Fruit fly (Drosophila melanogaster) whole organism, prepupa: ENCODE measurements around the gene defl.

Source experiments
- Blimp-1 ChIP-seq: fragments of 200-800 bp; sonication (Bioruptor generic); optimal IDR thresholded peaks from 3 replicates; lab custom pipeline; 2017; ENCODE audit warnings: missing biosample characterization, missing genetic modification characterization, mild to moderate bottlenecking, moderate library complexity, missing genetic modification reagents
- CG10631 ChIP-seq: fragments of 200-800 bp; sonication (Bioruptor generic); optimal IDR thresholded peaks from 2 replicates; lab custom pipeline; 2016; ENCODE audit warnings: missing biosample characterization, missing genetic modification characterization
- CG10669 ChIP-seq: fragments of 200-800 bp; sonication (Bioruptor generic); optimal IDR thresholded peaks from 3 replicates; lab custom pipeline; 2018; ENCODE audit warnings: missing biosample characterization, mild to moderate bottlenecking, missing genetic modification characterization, moderate library complexity
- CG11294 ChIP-seq: fragments of 200-800 bp; sonication (Bioruptor generic); IDR thresholded peaks from 2 replicates; pipeline ENCODE4 v1.3.6; 2022; ENCODE audit warnings: missing biosample characterization, missing genetic modification characterization
- CG11762 ChIP-seq: fragments of 200-800 bp; sonication (Bioruptor generic); optimal IDR thresholded peaks from 3 replicates; lab custom pipeline; 2016; ENCODE audit warnings: missing biosample characterization, missing genetic modification characterization; ENCODE audit not compliant: insufficient read depth
- CG11902 ChIP-seq: fragments of 200-800 bp; sonication (Bioruptor generic); optimal IDR thresholded peaks from 3 replicates; lab custom pipeline; 2016; ENCODE audit warnings: missing biosample characterization, missing genetic modification characterization
- CG15336 ChIP-seq: fragments of 200-800 bp; sonication (Bioruptor generic); IDR thresholded peaks from 2 replicates; pipeline ENCODE4 v1.3.6; 2022; ENCODE audit warnings: missing biosample characterization, missing genetic modification characterization
- CG1621 ChIP-seq: fragments of 200-800 bp; sonication (Bioruptor generic); optimal IDR thresholded peaks from 3 replicates; lab custom pipeline; 2018; ENCODE audit warnings: missing biosample characterization, mild to moderate bottlenecking, missing genetic modification characterization
- CG3032 ChIP-seq: fragments of 200-800 bp; optimal IDR thresholded peaks from 2 replicates; lab custom pipeline; 2019; ENCODE audit warnings: missing biosample characterization, mild to moderate bottlenecking, missing genetic modification characterization, moderate library complexity
- CG31627 ChIP-seq: fragments of 200-800 bp; sonication (Bioruptor generic); optimal IDR thresholded peaks from 3 replicates; lab custom pipeline; 2016; ENCODE audit warnings: missing biosample characterization, missing genetic modification characterization
- CG32006 ChIP-seq: fragments of 200-800 bp; sonication (Bioruptor generic); optimal IDR thresholded peaks from 3 replicates; lab custom pipeline; 2017; ENCODE audit warnings: missing biosample characterization, mild to moderate bottlenecking, missing genetic modification characterization
- CG3919 ChIP-seq: fragments of 200-800 bp; sonication (Bioruptor generic); optimal IDR thresholded peaks from 3 replicates; lab custom pipeline; 2016; ENCODE audit warnings: missing biosample characterization, missing genetic modification characterization
- CG4318 ChIP-seq: fragments of 200-800 bp; sonication (Bioruptor generic); optimal IDR thresholded peaks from 3 replicates; lab custom pipeline; 2017; ENCODE audit warnings: missing biosample characterization, mild to moderate bottlenecking, missing genetic modification characterization
- CG6163 ChIP-seq: fragments of 200-800 bp; sonication (Bioruptor generic); IDR thresholded peaks from 3 replicates; pipeline ENCODE4 v1.3.6; 2022; ENCODE audit warnings: missing biosample characterization, missing genetic modification characterization
- CG6276 ChIP-seq: fragments of 200-800 bp; sonication (Bioruptor generic); optimal IDR thresholded peaks from 2 replicates; lab custom pipeline; 2017; ENCODE audit warnings: missing biosample characterization, mild to moderate bottlenecking, missing genetic modification characterization
- CG6808 ChIP-seq: fragments of 200-800 bp; sonication (Bioruptor generic); optimal IDR thresholded peaks from 3 replicates; lab custom pipeline; 2017; ENCODE audit warnings: missing biosample characterization, missing genetic modification characterization, mild to moderate bottlenecking, moderate library complexity, missing genetic modification reagents
- CG6854 ChIP-seq: fragments of 200-800 bp; sonication (Bioruptor generic); optimal IDR thresholded peaks from 2 replicates; lab custom pipeline; 2017; ENCODE audit warnings: missing biosample characterization, mild to moderate bottlenecking, missing genetic modification characterization
- CG7368 ChIP-seq: fragments of 200-800 bp; sonication (Bioruptor generic); optimal IDR thresholded peaks from 3 replicates; lab custom pipeline; 2016; ENCODE audit warnings: missing biosample characterization, missing genetic modification characterization
- CG8319 ChIP-seq: fragments of 200-800 bp; sonication (Bioruptor generic); optimal IDR thresholded peaks from 3 replicates; lab custom pipeline; 2016; ENCODE audit warnings: missing biosample characterization, missing genetic modification characterization
- CG8632 ChIP-seq: fragments of 200-800 bp; sonication (Bioruptor generic); optimal IDR thresholded peaks from 3 replicates; lab custom pipeline; 2016; ENCODE audit warnings: missing biosample characterization, missing genetic modification characterization
- CG9139 ChIP-seq: fragments of 200-800 bp; sonication (Bioruptor generic); optimal IDR thresholded peaks from 3 replicates; lab custom pipeline; 2017; ENCODE audit warnings: missing biosample characterization, mild to moderate bottlenecking, missing genetic modification characterization
- Eip75B ChIP-seq: fragments of 200-800 bp; sonication (Bioruptor generic); optimal IDR thresholded peaks from 3 replicates; lab custom pipeline; 2016; ENCODE audit warnings: missing biosample characterization, missing genetic modification characterization
- Eip78C ChIP-seq: fragments of 200-800 bp; sonication (Bioruptor generic); peaks from one replicate; lab custom pipeline; 2016; ENCODE audit warnings: missing biosample characterization, missing genetic modification characterization
- Eip93F ChIP-seq: fragments of 200-800 bp; sonication (Bioruptor generic); optimal IDR thresholded peaks from 2 replicates; lab custom pipeline; 2016; ENCODE audit warnings: missing biosample characterization, mild to moderate bottlenecking, missing genetic modification characterization
- Ets21C ChIP-seq: fragments of 200-800 bp; sonication (Bioruptor generic); optimal IDR thresholded peaks from 3 replicates; lab custom pipeline; 2016; ENCODE audit warnings: missing biosample characterization, missing genetic modification characterization
- Gug ChIP-seq: fragments of 200-800 bp; sonication (Bioruptor generic); IDR thresholded peaks from 2 replicates; pipeline ENCODE4 v1.3.6; 2022; ENCODE audit warnings: missing biosample characterization, missing genetic modification characterization
- Hr39 ChIP-seq: fragments of 200-800 bp; sonication (Bioruptor generic); optimal IDR thresholded peaks from 2 replicates; lab custom pipeline; 2016; ENCODE audit warnings: missing biosample characterization, missing genetic modification characterization
- Hr4 ChIP-seq: fragments of 200-800 bp; sonication (Bioruptor generic); optimal IDR thresholded peaks from 3 replicates; lab custom pipeline; 2016; ENCODE audit warnings: missing biosample characterization, missing genetic modification characterization
- Lpt ChIP-seq: fragments of 200-800 bp; sonication (Bioruptor generic); optimal IDR thresholded peaks from 3 replicates; lab custom pipeline; 2016; ENCODE audit warnings: missing biosample characterization, missing genetic modification characterization
- Met ChIP-seq: fragments of 200-800 bp; sonication (Bioruptor generic); optimal IDR thresholded peaks from 3 replicates; lab custom pipeline; 2016; ENCODE audit warnings: missing biosample characterization, missing genetic modification characterization
- OdsH ChIP-seq: fragments of 200-800 bp; sonication (Bioruptor generic); optimal IDR thresholded peaks from 3 replicates; lab custom pipeline; 2016; ENCODE audit warnings: missing biosample characterization, missing genetic modification characterization
- Smox ChIP-seq: fragments of 200-800 bp; sonication (Bioruptor generic); optimal IDR thresholded peaks from 3 replicates; lab custom pipeline; 2016; ENCODE audit warnings: missing biosample characterization, missing genetic modification characterization
- Sox102F ChIP-seq: fragments of 200-800 bp; sonication (Bioruptor generic); optimal IDR thresholded peaks from 2 replicates; lab custom pipeline; 2016; ENCODE audit warnings: missing biosample characterization, mild to moderate bottlenecking, missing genetic modification characterization
- Sox14 ChIP-seq: fragments of 200-800 bp; sonication (Bioruptor generic); optimal IDR thresholded peaks from 3 replicates; lab custom pipeline; 2016; ENCODE audit warnings: missing biosample characterization, missing genetic modification characterization
- Sox15 ChIP-seq: fragments of 200-800 bp; sonication (Bioruptor generic); optimal IDR thresholded peaks from 3 replicates; lab custom pipeline; 2016; ENCODE audit warnings: missing biosample characterization, missing genetic modification characterization
- acj6 ChIP-seq: fragments of 200-800 bp; sonication (Bioruptor generic); optimal IDR thresholded peaks from 3 replicates; lab custom pipeline; 2016; ENCODE audit warnings: missing biosample characterization, missing genetic modification characterization
- cyc ChIP-seq: fragments of 200-800 bp; sonication (Bioruptor generic); optimal IDR thresholded peaks from 3 replicates; lab custom pipeline; 2016; ENCODE audit warnings: missing biosample characterization, missing genetic modification characterization
- dac ChIP-seq: fragments of 200-800 bp; sonication (Bioruptor generic); optimal IDR thresholded peaks from 2 replicates; lab custom pipeline; 2017; ENCODE audit warnings: missing biosample characterization, mild to moderate bottlenecking, missing genetic modification characterization
- eg ChIP-seq: fragments of 200-800 bp; sonication (Bioruptor generic); IDR thresholded peaks from 3 replicates; pipeline ENCODE4 v1.3.6; 2022; ENCODE audit warnings: missing biosample characterization, missing genetic modification characterization
- esn ChIP-seq: fragments of 200-800 bp; sonication (Bioruptor generic); optimal IDR thresholded peaks from 2 replicates; lab custom pipeline; 2016; ENCODE audit warnings: missing biosample characterization, mild to moderate bottlenecking, missing genetic modification characterization, moderate library complexity
- fd59A ChIP-seq: fragments of 200-800 bp; sonication (Bioruptor generic); optimal IDR thresholded peaks from 2 replicates; lab custom pipeline; 2017; ENCODE audit warnings: missing biosample characterization, mild to moderate bottlenecking, missing genetic modification characterization, missing genetic modification reagents
- fd85E ChIP-seq: fragments of 200-800 bp; sonication (Bioruptor generic); optimal IDR thresholded peaks from 3 replicates; lab custom pipeline; 2016; ENCODE audit warnings: missing biosample characterization, missing genetic modification characterization
- net ChIP-seq: fragments of 200-800 bp; sonication (Bioruptor generic); optimal IDR thresholded peaks from 3 replicates; lab custom pipeline; 2016; ENCODE audit warnings: missing biosample characterization, missing genetic modification characterization
- salr ChIP-seq, 2 experiments: fragments of 200-800 bp; sonication (Bioruptor generic); optimal IDR thresholded peaks; 3 replicates each; lab custom pipeline; 2016 to 2018; ENCODE audit warnings: missing biosample characterization in 2 of 2, missing genetic modification characterization in 2 of 2, mild to moderate bottlenecking in 1 of 2
- spab ChIP-seq: fragments of 200-800 bp; sonication (Bioruptor generic); optimal IDR thresholded peaks from 2 replicates; lab custom pipeline; 2017; ENCODE audit warnings: missing biosample characterization, mild to moderate bottlenecking, missing genetic modification characterization, missing genetic modification reagents
- ss ChIP-seq, 2 experiments: fragments of 200-800 bp; sonication (Bioruptor generic); optimal IDR thresholded peaks; 2 replicates in 1 of 2; 3 replicates in 1 of 2; lab custom pipeline; 2017 to 2018; ENCODE audit warnings: mild to moderate bottlenecking in 2 of 2, missing biosample characterization in 2 of 2, missing genetic modification characterization in 2 of 2, moderate library complexity in 1 of 2
- svp ChIP-seq: fragments of 200-800 bp; sonication (Bioruptor generic); peaks from one replicate; lab custom pipeline; 2016; ENCODE audit warnings: missing biosample characterization, missing genetic modification characterization
- vri ChIP-seq: fragments of 200-800 bp; sonication (Bioruptor generic); optimal IDR thresholded peaks from 3 replicates; lab custom pipeline; 2016; ENCODE audit warnings: missing biosample characterization, mild to moderate bottlenecking, missing genetic modification characterization

defl gene

dm6 chr3L:9744060-9744549 is 20.9 kb downstream of the defl start (continued):
- peak; percentile 90 for TF ChIP-seq CG11902 (GFP tag; lab: Kevin White, UChicago)
- TF ChIP-seq dac (GFP tag; lab: Kevin White, UChicago): peak; percentile 96
- peak; percentile 94 for TF ChIP-seq esn (GFP tag; lab: Kevin White, UChicago)
- peak; percentile 87 for TF ChIP-seq CG6854
- TF ChIP-seq fd59A: peak; percentile 87
- peak; percentile 93 for TF ChIP-seq Eip75B (GFP tag; lab: Kevin White, UChicago)
- TF ChIP-seq CG6808: peak; percentile 98
- TF ChIP-seq Ets21C (GFP tag; lab: Kevin White, UChicago): peak; percentile 85
- TF ChIP-seq Smox (GFP tag; lab: Kevin White, UChicago): peak; percentile 88
- no peak for TF ChIP-seq vri (GFP tag; lab: Kevin White, UChicago)
- TF ChIP-seq CG11294: peak; percentile 90
- TF ChIP-seq fd85E: peak; percentile 87
- peak; percentile 91 for TF ChIP-seq Blimp-1 (GFP tag; lab: Kevin White, UChicago)
- peak; percentile 95 for TF ChIP-seq CG4318 (GFP tag; lab: Kevin White, UChicago)
- peak; percentile 95 for TF ChIP-seq eg (GFP tag; lab: Robert Waterston, UW)
- TF ChIP-seq Gug: peak; percentile 90
- TF ChIP-seq CG7368 (GFP tag; lab: Kevin White, UChicago): peak; percentile 95

dm6 chr3L:9745393-9745792 is 22.2 kb downstream of the defl start:
- peak; percentile 70 for TF ChIP-seq Eip78C (GFP tag; lab: Kevin White, UChicago)
- TF ChIP-seq CG7368 (GFP tag; lab: Kevin White, UChicago): no peak
- peak in 1 of 2 experiments; percentile 70 for TF ChIP-seq salr (GFP tag; optimal IDR thresholded peaks at IDR 0.05; lab: Kevin White, UChicago)
- TF ChIP-seq Sox102F: no peak
- TF ChIP-seq CG1621 (tag; lab: Kevin White, UChicago): no peak
- no peak for TF ChIP-seq cyc (GFP tag; lab: Kevin White, UChicago)
- TF ChIP-seq Gug: peak; percentile 76
- peak; percentile 52 for TF ChIP-seq dac (GFP tag; lab: Kevin White, UChicago)
- TF ChIP-seq Hr39 (GFP tag; lab: Kevin White, UChicago): no peak
- TF ChIP-seq net (GFP tag; lab: Kevin White, UChicago): peak; percentile 27
- no peak for TF ChIP-seq spab (GFP tag; lab: Kevin White, UChicago)
- TF ChIP-seq CG11762 (GFP tag; lab: Kevin White, UChicago): no peak
- TF ChIP-seq CG11294: peak; percentile 63; the same call in 1 of the 2 replicates
- TF ChIP-seq CG3032: peak; percentile 33
- no peak for TF ChIP-seq fd59A
- peak; percentile 80 for TF ChIP-seq CG6276 (GFP tag; lab: Kevin White, UChicago)
- peak; percentile 26 for TF ChIP-seq CG3919
- TF ChIP-seq CG31627 (GFP tag; lab: Kevin White, UChicago): no peak
- no peak for TF ChIP-seq Blimp-1 (GFP tag; lab: Kevin White, UChicago)
- peak; percentile 55 for TF ChIP-seq OdsH
- TF ChIP-seq eg (GFP tag; lab: Robert Waterston, UW): peak; percentile 86
- no peak for TF ChIP-seq Met (GFP tag; lab: Kevin White, UChicago)
- peak; percentile 68 for TF ChIP-seq CG4318 (GFP tag; lab: Kevin White, UChicago)
- no peak for TF ChIP-seq Sox15 (GFP tag; lab: Kevin White, UChicago)
- TF ChIP-seq esn (GFP tag; lab: Kevin White, UChicago): no peak
- TF ChIP-seq CG6808: no peak
- TF ChIP-seq vri (GFP tag; lab: Kevin White, UChicago): no peak
- TF ChIP-seq CG8632 (GFP tag; lab: Kevin White, UChicago): no peak
- peak; percentile 22 for TF ChIP-seq acj6 (GFP tag; lab: Kevin White, UChicago)
- no peak for TF ChIP-seq ss (GFP tag; optimal IDR thresholded peaks at IDR 0.05; lab: Kevin White, UChicago)
- no peak for TF ChIP-seq Eip93F (GFP tag; lab: Kevin White, UChicago)
- no peak for TF ChIP-seq CG8319 (GFP tag; lab: Kevin White, UChicago)
- TF ChIP-seq svp (GFP tag; lab: Kevin White, UChicago): no peak
- peak; percentile 77 for TF ChIP-seq CG6163 (GFP tag; lab: Robert Waterston, UW)
- peak; percentile 89 for TF ChIP-seq CG15336 (GFP tag; lab: Robert Waterston, UW)
- peak; percentile 20 for TF ChIP-seq Sox14 (GFP tag; lab: Kevin White, UChicago)
- no peak for TF ChIP-seq CG11902 (GFP tag; lab: Kevin White, UChicago)
- no peak for TF ChIP-seq CG9139 (GFP tag; lab: Kevin White, UChicago)
- TF ChIP-seq Hr4 (GFP tag; lab: Kevin White, UChicago): peak; percentile 63
- TF ChIP-seq CG10669 (GFP tag; lab: Kevin White, UChicago): no peak
- TF ChIP-seq Lpt: peak; percentile 63
- TF ChIP-seq CG10631: peak; percentile 69
- TF ChIP-seq CG32006 (GFP tag; lab: Kevin White, UChicago): peak; percentile 89
